Worm (Caenorhabditis elegans) whole organism, L2 larva: ENCODE data around the gene eor-1.

Source experiments
- C34F6.9 ChIP-seq: fragments of 150-350 bp; optimal IDR thresholded peaks from 2 replicates; lab custom pipeline; 2014; ENCODE audit warnings: missing biosample characterization, missing genetic modification characterization
- F13H6.1 ChIP-seq: sonication (generic microtip); optimal IDR thresholded peaks from 2 replicates; lab custom pipeline; 2016; ENCODE audit warnings: missing genetic modification characterization, missing compliant biosample characterization
- Y55F3AM.14 ChIP-seq: fragments of 200-800 bp; sonication (Bioruptor generic); optimal IDR thresholded peaks from 2 replicates; lab custom pipeline; 2018; ENCODE audit warnings: mild to moderate bottlenecking, missing genetic modification characterization, missing compliant biosample characterization
- ZK546.5 ChIP-seq: sonication (generic microtip); optimal IDR thresholded peaks from 2 replicates; lab custom pipeline; 2017; ENCODE audit warnings: missing biosample characterization, missing genetic modification characterization
- alr-1 ChIP-seq: fragments of 150-350 bp; optimal IDR thresholded peaks from 2 replicates; lab custom pipeline; 2014; ENCODE audit warnings: missing biosample characterization, missing genetic modification characterization
- aly-2 ChIP-seq: fragments of 150-350 bp; optimal IDR thresholded peaks from 2 replicates; lab custom pipeline; 2014; ENCODE audit warnings: missing biosample characterization, missing genetic modification characterization
- ama-1 ChIP-seq: fragments of 150-350 bp; optimal IDR thresholded peaks from 2 replicates; lab custom pipeline; 2018; ENCODE audit warnings: inconsistent platforms
- blmp-1 ChIP-seq: sonication (generic microtip); optimal IDR thresholded peaks from 2 replicates; lab custom pipeline; 2017; ENCODE audit warnings: missing genetic modification characterization, mild to moderate bottlenecking, missing compliant biosample characterization, antibody characterized with exemption, moderate library complexity; ENCODE audit not compliant: insufficient read depth
- ceh-82 ChIP-seq: fragments of 150-350 bp; optimal IDR thresholded peaks from 2 replicates; lab custom pipeline; 2014; ENCODE audit warnings: missing biosample characterization, missing genetic modification characterization
- crh-2 ChIP-seq: sonication (generic microtip); optimal IDR thresholded peaks from 2 replicates; lab custom pipeline; 2017; ENCODE audit warnings: missing biosample characterization, missing genetic modification characterization
- egl-27 ChIP-seq: sonication (generic microtip); optimal IDR thresholded peaks from 3 replicates; lab custom pipeline; 2017; ENCODE audit warnings: missing biosample characterization, missing genetic modification reagents, missing genetic modification characterization
- elt-1 ChIP-seq: fragments of 150-350 bp; optimal IDR thresholded peaks from 2 replicates; lab custom pipeline; 2014; ENCODE audit warnings: missing biosample characterization, missing genetic modification characterization
- fos-1 ChIP-seq: fragments of 150-350 bp; optimal IDR thresholded peaks from 2 replicates; lab custom pipeline; 2014; ENCODE audit warnings: missing biosample characterization, missing genetic modification characterization
- gmeb-1 ChIP-seq: fragments of 150-350 bp; optimal IDR thresholded peaks from 2 replicates; lab custom pipeline; 2014; ENCODE audit warnings: missing biosample characterization, missing genetic modification characterization
- lin-11 ChIP-seq: fragments of 150-350 bp; sonication (generic microtip); optimal IDR thresholded peaks from 2 replicates; lab custom pipeline; 2014; ENCODE audit warnings: missing biosample characterization, missing genetic modification characterization, inconsistent platforms, mixed read lengths
- lin-13 ChIP-seq: fragments of 150-350 bp; optimal IDR thresholded peaks from 2 replicates; lab custom pipeline; 2014; ENCODE audit warnings: missing biosample characterization, missing genetic modification reagents, missing genetic modification characterization
- lin-39 ChIP-seq: fragments of 150-350 bp; optimal IDR thresholded peaks from 2 replicates; lab custom pipeline; 2014; ENCODE audit warnings: missing biosample characterization, missing genetic modification reagents, missing genetic modification characterization
- lsy-2 ChIP-seq, 2 experiments: fragments of 150-350 bp in 1 of 2; sonication (generic microtip) in 1 of 2; optimal IDR thresholded peaks; 2 replicates each; lab custom pipeline; 2014 to 2017; ENCODE audit warnings: missing biosample characterization in 2 of 2, missing genetic modification characterization in 2 of 2
- mab-5 ChIP-seq: fragments of 150-350 bp; optimal IDR thresholded peaks from 2 replicates; lab custom pipeline; 2014; ENCODE audit warnings: missing biosample characterization, missing genetic modification characterization
- mbf-1 ChIP-seq: sonication (generic microtip); optimal IDR thresholded peaks from 2 replicates; lab custom pipeline; 2017; ENCODE audit warnings: missing biosample characterization, missing genetic modification characterization
- mdl-1 ChIP-seq, 2 experiments: fragments of 150-350 bp in 1 of 2; sonication (generic microtip) in 1 of 2; optimal IDR thresholded peaks; 2 replicates each; lab custom pipeline; 2017; ENCODE audit warnings: missing biosample characterization in 2 of 2, missing genetic modification characterization in 2 of 2
- nhr-21 ChIP-seq: fragments of 150-350 bp; optimal IDR thresholded peaks from 2 replicates; lab custom pipeline; 2014; ENCODE audit warnings: missing biosample characterization, missing genetic modification characterization
- skn-1 ChIP-seq: sonication (generic microtip); optimal IDR thresholded peaks from 2 replicates; lab custom pipeline; 2017; ENCODE audit warnings: missing biosample characterization, missing genetic modification characterization
- sma-3 ChIP-seq: sonication (generic microtip); optimal IDR thresholded peaks from 2 replicates; lab custom pipeline; 2016; ENCODE audit warnings: missing genetic modification reagents, missing genetic modification characterization, missing compliant biosample characterization
- sma-9 ChIP-seq, 2 experiments: fragments of 150-350 bp in 1 of 2; sonication (generic microtip) in 1 of 2; optimal IDR thresholded peaks; 2 replicates each; lab custom pipeline; 2014 to 2016; ENCODE audit warnings: missing genetic modification characterization in 2 of 2, mild to moderate bottlenecking in 1 of 2, missing biosample characterization in 1 of 2, missing compliant biosample characterization in 1 of 2, missing genetic modification reagents in 1 of 2, moderate library complexity in 1 of 2
- snpc-4 ChIP-seq: fragments of 150-350 bp; optimal IDR thresholded peaks from 2 replicates; lab custom pipeline; 2014; ENCODE audit warnings: missing biosample characterization, missing genetic modification characterization
- unc-39 ChIP-seq: fragments of 150-350 bp; optimal IDR thresholded peaks from 2 replicates; lab custom pipeline; 2014; ENCODE audit warnings: missing biosample characterization, missing genetic modification characterization
- unc-55 ChIP-seq: fragments of 150-350 bp; sonication (generic microtip); optimal IDR thresholded peaks from 3 replicates; lab custom pipeline; 2014; ENCODE audit warnings: missing biosample characterization, missing genetic modification reagents, missing genetic modification characterization
- unc-62 ChIP-seq: fragments of 150-350 bp; optimal IDR thresholded peaks from 2 replicates; lab custom pipeline; 2014; ENCODE audit warnings: missing biosample characterization, missing genetic modification reagents, missing genetic modification characterization
- zag-1 ChIP-seq: fragments of 150-350 bp; optimal IDR thresholded peaks from 2 replicates; lab custom pipeline; 2014; ENCODE audit warnings: missing biosample characterization, missing genetic modification characterization
- ztf-1 ChIP-seq: fragments of 200-800 bp; sonication (Bioruptor generic); conservative IDR thresholded peaks from 2 replicates; pipeline ENCODE4 v1.3.6; 2022; ENCODE audit warnings: missing genetic modification characterization, missing compliant biosample characterization
- ztf-11 ChIP-seq: sonication (generic microtip); optimal IDR thresholded peaks from 2 replicates; lab custom pipeline; 2017; ENCODE audit warnings: missing biosample characterization, missing genetic modification characterization
- ztf-4 ChIP-seq: fragments of 150-350 bp; optimal IDR thresholded peaks from 2 replicates; lab custom pipeline; 2014; ENCODE audit warnings: missing biosample characterization, missing genetic modification characterization

Gene eor-1

ce11 chrIV:4799114-4799513, at the start of gene eor-1:
Gene eor-1, minus strand, starts transcription at chrIV:4799178.
- TF ChIP-seq C34F6.9 (tag; lab: Kevin White, UChicago) = peak; percentile 75
- TF ChIP-seq lin-13 (GFP tag; lab: Kevin White, UChicago) = peak; percentile 48
- TF ChIP-seq crh-2 (tag; lab: Kevin White, UChicago) = peak; percentile 11
- peak; percentile 3 for TF ChIP-seq gmeb-1 (tag; lab: Kevin White, UChicago)
- TF ChIP-seq ZK546.5 (tag; lab: Kevin White, UChicago) = no peak
- TF ChIP-seq lin-39 (tag; lab: Kevin White, UChicago) = no peak
- peak; percentile 72 for TF ChIP-seq unc-55 (GFP tag; lab: Kevin White, UChicago)
- TF ChIP-seq sma-3 (GFP tag; lab: Kevin White, UChicago) = peak; percentile 25
- peak; percentile 37 to 80 for TF ChIP-seq lsy-2 (tag; optimal IDR thresholded peaks at IDR 0.05; lab: Kevin White, UChicago)

ce11 chrIV:4846793-4847192, 47.8 kb upstream of the eor-1 start, which contains the start of gene tat-2:
Gene tat-2, minus strand, starts transcription at chrIV:4846893.
- TF ChIP-seq ZK546.5 (tag; lab: Kevin White, UChicago) = no peak

- peak; percentile 86 for TF ChIP-seq fos-1 (tag; lab: Kevin White, UChicago)
- TF ChIP-seq ama-1 (lab: Kevin White, UChicago) = no peak
Observed at ce11 chrIV:4842030-4842429, 43.1 kb upstream of the eor-1 start.

- TF ChIP-seq Y55F3AM.14 (GFP tag; lab: Kevin White, UChicago) (no peak), ztf-1 (GFP tag; lab: Robert Waterston, UW) (no peak), nhr-21 (tag; lab: Kevin White, UChicago) (no peak), snpc-4 (no peak)
Observed at ce11 chrIV:4829641-4830040, 30.7 kb upstream of the eor-1 start.

ce11 chrIV:4827219-4827618, 28.2 kb upstream of the eor-1 start, which contains the start of gene mpz-4:
Gene mpz-4, minus strand, starts transcription at chrIV:4827319.
- TF ChIP-seq lsy-2 (tag; optimal IDR thresholded peaks at IDR 0.05; lab: Kevin White, UChicago) (no peak), ZK546.5 (tag; lab: Kevin White, UChicago) (no peak), mab-5 (tag; lab: Kevin White, UChicago) (no peak)

ce11 chrIV:4821843-4822242, 22.9 kb upstream of the eor-1 start:
- TF ChIP-seq unc-62 = no peak
- no peak for TF ChIP-seq mab-5 (tag; lab: Kevin White, UChicago)
- no peak for TF ChIP-seq mdl-1 (tag; optimal IDR thresholded peaks at IDR 0.05; lab: Kevin White, UChicago)
- TF ChIP-seq sma-9 (GFP tag; optimal IDR thresholded peaks at IDR 0.05; lab: Kevin White, UChicago) = no peak
- TF ChIP-seq sma-9 (tag; optimal IDR thresholded peaks at IDR 0.05; lab: Kevin White, UChicago) = no peak
- no peak for TF ChIP-seq fos-1 (tag; lab: Kevin White, UChicago)
- TF ChIP-seq skn-1 (tag; lab: Kevin White, UChicago) = no peak
- TF ChIP-seq F13H6.1 (tag; lab: Kevin White, UChicago) = no peak
- no peak for TF ChIP-seq ztf-4 (tag; lab: Kevin White, UChicago)
- no peak for TF ChIP-seq elt-1
- TF ChIP-seq zag-1 (tag; lab: Kevin White, UChicago) = no peak
- no peak for TF ChIP-seq aly-2 (tag; lab: Kevin White, UChicago)
- TF ChIP-seq lin-39 (tag; lab: Kevin White, UChicago) = no peak
- TF ChIP-seq ceh-82 = no peak
- TF ChIP-seq blmp-1 (tag; lab: Kevin White, UChicago) = no peak
- TF ChIP-seq mbf-1 = no peak

- TF ChIP-seq ztf-11 (tag; lab: Kevin White, UChicago) = no peak
- no peak for TF ChIP-seq mab-5 (tag; lab: Kevin White, UChicago)
- no peak for TF ChIP-seq unc-39
- TF ChIP-seq lin-11 (tag; lab: Kevin White, UChicago) = no peak
- TF ChIP-seq crh-2 (tag; lab: Kevin White, UChicago) = peak; percentile 42
- no peak for TF ChIP-seq ama-1 (lab: Kevin White, UChicago)
- TF ChIP-seq gmeb-1 (tag; lab: Kevin White, UChicago) = peak; percentile 30
- no peak for TF ChIP-seq mdl-1 (tag; optimal IDR thresholded peaks at IDR 0.05; lab: Kevin White, UChicago)
- peak; percentile 31 for TF ChIP-seq fos-1 (tag; lab: Kevin White, UChicago)
- no peak for TF ChIP-seq blmp-1 (tag; lab: Kevin White, UChicago)
- no peak for TF ChIP-seq egl-27 (tag; lab: Kevin White, UChicago)
- no peak for TF ChIP-seq alr-1 (tag; lab: Kevin White, UChicago)
Observed at ce11 chrIV:4821054-4821453, 22.1 kb upstream of the eor-1 start, which contains the start of gene H06H21.8. Gene H06H21.8, minus strand, starts transcription at chrIV:4821131.
